Fruit fly (Drosophila melanogaster): ENCODE data around the gene TyrR.

TyrR gene

dm6 chr3R:17701131-17701593, 61.8 kb downstream of the TyrR start (continued):
- TF ChIP-seq CG17359 (tag; optimal IDR thresholded peaks at IDR 0.05) = no peak
- TF ChIP-seq Asciz (GFP tag; optimal IDR thresholded peaks at IDR 0.05) = no peak
- TF ChIP-seq CG10543 (GFP tag; optimal IDR thresholded peaks at IDR 0.05) = peak; percentile 81
- TF ChIP-seq vfl (GFP tag; optimal IDR thresholded peaks at IDR 0.05) = no peak
- no peak for TF ChIP-seq HLH54F (GFP tag; optimal IDR thresholded peaks at IDR 0.05)
- TF ChIP-seq CG10565 (GFP tag; optimal IDR thresholded peaks at IDR 0.05) = no peak
- TF ChIP-seq CG13775 (GFP tag; optimal IDR thresholded peaks at IDR 0.05) = no peak
- TF ChIP-seq HmgZ (tag; optimal IDR thresholded peaks at IDR 0.05) = peak; percentile 35
- TF ChIP-seq Gug (GFP tag; IDR thresholded peaks at IDR 0.05) = no peak
- TF ChIP-seq br (optimal IDR thresholded peaks at IDR 0.05) = no peak
- no peak for TF ChIP-seq Rx (GFP tag; IDR thresholded peaks at IDR 0.05)
- peak; percentile 32; the same call in 1 of the 3 replicates for TF ChIP-seq knrl (GFP tag; IDR thresholded peaks at IDR 0.05; ENCODE audit: partially characterized antibody)
- TF ChIP-seq Sin3A (optimal IDR thresholded peaks at IDR 0.05) = no peak
- no peak for TF ChIP-seq fu2 (GFP tag; optimal IDR thresholded peaks at IDR 0.05)
- no peak for TF ChIP-seq Stat92E (GFP tag; optimal IDR thresholded peaks at IDR 0.05)
- TF ChIP-seq CG6765 (GFP tag; optimal IDR thresholded peaks at IDR 0.05) = no peak
- TF ChIP-seq CG1529 (GFP tag; optimal IDR thresholded peaks at IDR 0.05) = no peak
- no peak for TF ChIP-seq prd (optimal IDR thresholded peaks at IDR 0.05)
- no peak for TF ChIP-seq prd (GFP tag; IDR thresholded peaks at IDR 0.05)
- no peak for TF ChIP-seq fd3F (GFP tag; optimal IDR thresholded peaks at IDR 0.05)
- TF ChIP-seq sob (GFP tag; IDR thresholded peaks at IDR 0.05) = 0 out of 2 replicates have a peak, but pooled peaks have one; percentile 4
- TF ChIP-seq PHDP (tag; optimal IDR thresholded peaks at IDR 0.05) = no peak
- TF ChIP-seq ash1 (GFP tag; optimal IDR thresholded peaks at IDR 0.05) = peak; percentile 12
- 0 out of 2 replicates have a peak, but pooled peaks have one; percentile 16 for TF ChIP-seq CG14441 (GFP tag; IDR thresholded peaks at IDR 0.05)
- TF ChIP-seq eve (GFP tag; optimal IDR thresholded peaks at IDR 0.05) = no peak
- no peak for TF ChIP-seq dysf (GFP tag; IDR thresholded peaks at IDR 0.05)
- 0 out of 3 replicates have a peak, but pooled peaks have one; percentile 10 for TF ChIP-seq row (GFP tag; IDR thresholded peaks at IDR 0.05)
- peak; percentile 78 for TF ChIP-seq abd-A (tag; optimal IDR thresholded peaks at IDR 0.05)
- TF ChIP-seq Aef1 (GFP tag; IDR thresholded peaks at IDR 0.05) = peak; percentile 50; the same call in 2 of the 3 replicates
- TF ChIP-seq CG6254 (GFP tag; optimal IDR thresholded peaks at IDR 0.05) = no peak
- no peak for TF ChIP-seq Blimp-1 (GFP tag; optimal IDR thresholded peaks at IDR 0.05)
- TF ChIP-seq fd102C (GFP tag; optimal IDR thresholded peaks at IDR 0.05) = no peak
- no peak for TF ChIP-seq lilli (GFP tag; optimal IDR thresholded peaks at IDR 0.05)
- no peak for TF ChIP-seq Antp (GFP tag; optimal IDR thresholded peaks at IDR 0.05)
- TF ChIP-seq yki (optimal IDR thresholded peaks at IDR 0.05) = no peak
- TF ChIP-seq Myb (GFP tag; optimal IDR thresholded peaks at IDR 0.05) = peak; percentile 10
- peak; percentile 13 for TF ChIP-seq zfh2 (GFP tag; optimal IDR thresholded peaks at IDR 0.05)
- TF ChIP-seq org-1 (GFP tag; optimal IDR thresholded peaks at IDR 0.05) = no peak
- TF ChIP-seq CG3838 (GFP tag; optimal IDR thresholded peaks at IDR 0.05) = no peak
- TF ChIP-seq TFAM (GFP tag; optimal IDR thresholded peaks at IDR 0.05) = no peak
- TF ChIP-seq Dbx (GFP tag; IDR thresholded peaks at IDR 0.05) = peak; percentile 47; the same call in 1 of the 3 replicates
- no peak for TF ChIP-seq CG2116 (GFP tag; optimal IDR thresholded peaks at IDR 0.05)
- no peak for TF ChIP-seq salm (tag; optimal IDR thresholded peaks at IDR 0.05)
- TF ChIP-seq Hmx (GFP tag; optimal IDR thresholded peaks at IDR 0.05) = no peak
- TF ChIP-seq CG7928 (GFP tag; optimal IDR thresholded peaks at IDR 0.05) = no peak
- TF ChIP-seq chm (GFP tag; IDR thresholded peaks at IDR 0.05) = 0 out of 2 replicates have a peak, but pooled peaks have one; percentile 8
- TF ChIP-seq CG8089 (GFP tag; optimal IDR thresholded peaks at IDR 0.05) = no peak
- TF ChIP-seq Hey (tag; optimal IDR thresholded peaks at IDR 0.05) = peak; percentile 84
- TF ChIP-seq Opbp (GFP tag; IDR thresholded peaks at IDR 0.05; ENCODE audit: partially characterized antibody) = 0 out of 3 replicates have a peak, but pooled peaks have one; percentile 1
- TF ChIP-seq MBD-R2 (GFP tag; IDR thresholded peaks at IDR 0.05) = peak; percentile 25; the same call in 1 of the 2 replicates
- TF ChIP-seq CG14050 (GFP tag; IDR thresholded peaks at IDR 0.05) = no peak
- TF ChIP-seq CG9437 (GFP tag; optimal IDR thresholded peaks at IDR 0.05) = no peak

All from whole organism, embryonic.